Worm (Caenorhabditis elegans): Measurements from ENCODE around the gene nse-4.
A peak's percentile ranks its signal among the peaks of the same experiment; 100 is the strongest.

Gene nse-4

ce11 chrIV:11523685-11524084 lies 43.0 kb downstream of the nse-4 start:
- TF ChIP-seq nhr-11 (tag; optimal IDR thresholded peaks at IDR 0.05) = no peak

ce11 chrIV:11524241-11524692 lies 43.6 kb downstream of the nse-4 start, which contains the start of gene mep-1:
Gene mep-1, plus strand, starts transcription at chrIV:11524642.
- TF ChIP-seq ceh-82 (tag; optimal IDR thresholded peaks at IDR 0.05) = peak; percentile 61
- peak; percentile 27 to 75 for TF ChIP-seq lsy-2 (tag; optimal IDR thresholded peaks at IDR 0.05)
- peak; percentile 64 for TF ChIP-seq F13H6.1 (tag; optimal IDR thresholded peaks at IDR 0.05)
- TF ChIP-seq sma-3 (GFP tag; optimal IDR thresholded peaks at IDR 0.05) = peak; percentile 8
- TF ChIP-seq unc-55 (GFP tag; optimal IDR thresholded peaks at IDR 0.05) = peak; percentile 80
- peak; percentile 18 for TF ChIP-seq nhr-25 (tag; optimal IDR thresholded peaks at IDR 0.05)
- TF ChIP-seq unc-62 (GFP tag; optimal IDR thresholded peaks at IDR 0.05) = no peak
- TF ChIP-seq Y55F3AM.14 (GFP tag; optimal IDR thresholded peaks at IDR 0.05) = no peak
- TF ChIP-seq C34F6.9 (tag; optimal IDR thresholded peaks at IDR 0.05) = peak; percentile 77
- TF ChIP-seq ztf-4 (tag; optimal IDR thresholded peaks at IDR 0.05) = peak; percentile 13
- TF ChIP-seq zag-1 (tag; optimal IDR thresholded peaks at IDR 0.05) = peak; percentile 67
- TF ChIP-seq nhr-11 (tag; optimal IDR thresholded peaks at IDR 0.05) = no peak
- TF ChIP-seq mab-5 (tag; optimal IDR thresholded peaks at IDR 0.05) = peak; percentile 53
- peak; percentile 37 for TF ChIP-seq sma-9 (GFP tag; optimal IDR thresholded peaks at IDR 0.05)
- no peak for TF ChIP-seq sma-9 (tag; optimal IDR thresholded peaks at IDR 0.05)
- peak; percentile 74 for TF ChIP-seq sem-4 (tag; optimal IDR thresholded peaks at IDR 0.05)
- TF ChIP-seq gmeb-1 (tag; optimal IDR thresholded peaks at IDR 0.05) = no peak
- peak; percentile 69 for TF ChIP-seq snpc-4 (tag; optimal IDR thresholded peaks at IDR 0.05)
- no peak for TF ChIP-seq nhr-6 (tag; optimal IDR thresholded peaks at IDR 0.05)
- TF ChIP-seq ama-1 (optimal IDR thresholded peaks at IDR 0.05) = peak; percentile 26
- TF ChIP-seq ztf-1 (GFP tag; conservative IDR thresholded peaks at IDR 0.05) = no peak
- peak; percentile 73 for TF ChIP-seq lin-13 (GFP tag; optimal IDR thresholded peaks at IDR 0.05)
- TF ChIP-seq lin-39 (tag; optimal IDR thresholded peaks at IDR 0.05) = no peak
- TF ChIP-seq mdl-1 (tag; optimal IDR thresholded peaks at IDR 0.05) = peak in 1 of 2 experiments; percentile 29
- TF ChIP-seq aly-2 (tag; optimal IDR thresholded peaks at IDR 0.05) = no peak
- TF ChIP-seq nhr-23 (tag; optimal IDR thresholded peaks at IDR 0.05) = no peak
- TF ChIP-seq elt-1 (tag; optimal IDR thresholded peaks at IDR 0.05) = no peak
- peak; percentile 82 for TF ChIP-seq nhr-129 (tag; optimal IDR thresholded peaks at IDR 0.05)
- peak; percentile 30 for TF ChIP-seq nhr-21 (tag; optimal IDR thresholded peaks at IDR 0.05)
- TF ChIP-seq lin-11 (tag; optimal IDR thresholded peaks at IDR 0.05) = peak; percentile 74
- TF ChIP-seq egl-27 (tag; optimal IDR thresholded peaks at IDR 0.05) = peak; percentile 1
- TF ChIP-seq crh-2 (tag; optimal IDR thresholded peaks at IDR 0.05) = peak; percentile 57

- no peak for TF ChIP-seq C34F6.9 (tag; optimal IDR thresholded peaks at IDR 0.05)
- TF ChIP-seq peb-1 (tag; optimal IDR thresholded peaks at IDR 0.05) = no peak
- no peak for TF ChIP-seq egl-27 (tag; optimal IDR thresholded peaks at IDR 0.05)
Observed at ce11 chrIV:11526189-11526588, 45.5 kb downstream of the nse-4 start.

ce11 chrIV:11527752-11528151 lies 47.1 kb downstream of the nse-4 start, which contains the start of gene M04B2.2:
Gene M04B2.2, plus strand, starts transcription at chrIV:11528052.
- no peak for TF ChIP-seq skn-1 (tag; optimal IDR thresholded peaks at IDR 0.05)
- no peak for TF ChIP-seq Y55F3AM.14 (GFP tag; optimal IDR thresholded peaks at IDR 0.05)
- TF ChIP-seq peb-1 (tag; optimal IDR thresholded peaks at IDR 0.05) = no peak
- no peak for TF ChIP-seq zag-1 (tag; optimal IDR thresholded peaks at IDR 0.05)
- no peak for TF ChIP-seq mdl-1 (tag; optimal IDR thresholded peaks at IDR 0.05)
- peak; percentile 8 for TF ChIP-seq unc-55 (GFP tag; optimal IDR thresholded peaks at IDR 0.05)
- TF ChIP-seq egl-27 (tag; optimal IDR thresholded peaks at IDR 0.05) = no peak
- no peak for TF ChIP-seq gmeb-1 (tag; optimal IDR thresholded peaks at IDR 0.05)
- TF ChIP-seq C34F6.9 (tag; optimal IDR thresholded peaks at IDR 0.05) = no peak
- no peak for TF ChIP-seq snpc-4 (tag; optimal IDR thresholded peaks at IDR 0.05)
- TF ChIP-seq nhr-12 (tag; optimal IDR thresholded peaks at IDR 0.05) = no peak
- peak; percentile 42 for TF ChIP-seq ama-1 (optimal IDR thresholded peaks at IDR 0.05)
- no peak for TF ChIP-seq nhr-21 (tag; optimal IDR thresholded peaks at IDR 0.05)
- TF ChIP-seq elt-1 (tag; optimal IDR thresholded peaks at IDR 0.05) = no peak
- TF ChIP-seq aly-2 (tag; optimal IDR thresholded peaks at IDR 0.05) = no peak
- TF ChIP-seq nhr-77 (tag; optimal IDR thresholded peaks at IDR 0.05) = no peak
- TF ChIP-seq lsy-2 (tag; optimal IDR thresholded peaks at IDR 0.05) = peak in 1 of 2 experiments; percentile 7
- TF ChIP-seq F13H6.1 (tag; optimal IDR thresholded peaks at IDR 0.05) = no peak
- TF ChIP-seq nhr-25 (tag; optimal IDR thresholded peaks at IDR 0.05) = no peak
- no peak for TF ChIP-seq fos-1 (tag; optimal IDR thresholded peaks at IDR 0.05)
- TF ChIP-seq ztf-11 (tag; optimal IDR thresholded peaks at IDR 0.05) = no peak
- TF ChIP-seq ceh-82 (tag; optimal IDR thresholded peaks at IDR 0.05) = no peak
- TF ChIP-seq mab-5 (tag; optimal IDR thresholded peaks at IDR 0.05) = no peak
- TF ChIP-seq nhr-23 (tag; optimal IDR thresholded peaks at IDR 0.05) = no peak

Data from whole organism, L2 larva.